Fruit fly (Drosophila melanogaster) whole organism, wandering third instar larva: ENCODE measurements around the gene D12.

Experiments
- Abd-B ChIP-seq: fragments of >200 bp; optimal IDR thresholded peaks from 2 replicates; lab custom pipeline; 2017; ENCODE audit warnings: missing biosample characterization, missing genetic modification characterization
- CG9705 ChIP-seq: fragments of 200-800 bp; sonication (Bioruptor generic); optimal IDR thresholded peaks from 2 replicates; lab custom pipeline; 2018; ENCODE audit warnings: missing biosample characterization, mild to moderate bottlenecking, missing genetic modification characterization
- CrebA ChIP-seq: fragments of 200-800 bp; sonication (Bioruptor generic); optimal IDR thresholded peaks from 2 replicates; lab custom pipeline; 2016; ENCODE audit warnings: missing biosample characterization, mild to moderate bottlenecking, missing genetic modification characterization, borderline replicate concordance
- Dfd ChIP-seq: fragments of >200 bp; optimal IDR thresholded peaks from 2 replicates; lab custom pipeline; 2017; ENCODE audit warnings: missing biosample characterization, missing genetic modification characterization
- Dif ChIP-seq: fragments of 200-275, 200-300 bp; sonication (Bioruptor generic); optimal IDR thresholded peaks from 2 replicates; lab custom pipeline; 2018; ENCODE audit warnings: missing biosample characterization, missing genetic modification characterization; ENCODE audit not compliant: partially characterized antibody
- GATAd ChIP-seq: sonication (Bioruptor generic); optimal IDR thresholded peaks from 2 replicates; lab custom pipeline; 2016; ENCODE audit warnings: missing biosample characterization, missing genetic modification characterization
- HLH106 ChIP-seq: fragments of 200-800 bp; optimal IDR thresholded peaks from 3 replicates; lab custom pipeline; 2019; ENCODE audit warnings: missing biosample characterization, mild to moderate bottlenecking, missing genetic modification characterization, moderate library complexity
- Hnf4 ChIP-seq: fragments of 200-800 bp; sonication (Bioruptor generic); optimal IDR thresholded peaks from 2 replicates; lab custom pipeline; 2016; ENCODE audit warnings: missing biosample characterization, mild to moderate bottlenecking, missing genetic modification characterization
- Hr83 ChIP-seq: fragments of 200-300 bp; sonication (Bioruptor generic); optimal IDR thresholded peaks from 2 replicates; lab custom pipeline; 2016; ENCODE audit warnings: missing biosample characterization, mild to moderate bottlenecking, missing genetic modification characterization, moderate library complexity; ENCODE audit not compliant: poor library complexity, severe bottlenecking
- Jra ChIP-seq: sonication (Bioruptor generic); optimal IDR thresholded peaks from 2 replicates; lab custom pipeline; 2016; ENCODE audit warnings: missing biosample characterization, missing genetic modification characterization
- Mio ChIP-seq: sonication (Bioruptor generic); optimal IDR thresholded peaks from 2 replicates; lab custom pipeline; 2016; ENCODE audit warnings: missing biosample characterization, missing genetic modification characterization
- N ChIP-seq: fragments of >200 bp; optimal IDR thresholded peaks from 2 replicates; lab custom pipeline; 2018; ENCODE audit warnings: missing biosample characterization, missing external identifiers, missing genetic modification characterization
- OdsH ChIP-seq: fragments of 200-800 bp; sonication (Bioruptor generic); optimal IDR thresholded peaks from 2 replicates; lab custom pipeline; 2016; ENCODE audit warnings: missing biosample characterization, mild to moderate bottlenecking, missing genetic modification characterization
- Rel ChIP-seq, 2 experiments: fragments of 200-800 bp; sonication (Bioruptor generic) in 1 of 2; optimal IDR thresholded peaks; 2 replicates in 1 of 2; 3 replicates in 1 of 2; lab custom pipeline; 2016 to 2019; ENCODE audit warnings: mild to moderate bottlenecking in 2 of 2, missing biosample characterization in 2 of 2, missing genetic modification characterization in 2 of 2, moderate library complexity in 1 of 2
- Sp1 ChIP-seq: fragments of 200-800 bp; sonication (Bioruptor generic); optimal IDR thresholded peaks from 3 replicates; lab custom pipeline; 2019; ENCODE audit warnings: missing biosample characterization, mild to moderate bottlenecking, missing genetic modification characterization, moderate library complexity
- Vsx2 ChIP-seq: fragments of 200-300, 225-300 bp; sonication (Bioruptor generic); optimal IDR thresholded peaks from 2 replicates; lab custom pipeline; 2018; ENCODE audit warnings: missing biosample characterization, missing genetic modification characterization; ENCODE audit not compliant: partially characterized antibody
- br ChIP-seq: fragments of 200-800 bp; sonication (Bioruptor generic); optimal IDR thresholded peaks from 2 replicates; lab custom pipeline; 2016; ENCODE audit warnings: missing biosample characterization, missing genetic modification characterization
- dl ChIP-seq, 2 experiments: fragments of 175-275, 200-275 bp in 1 of 2; fragments of 200-275 bp in 1 of 2; sonication (Bioruptor generic); optimal IDR thresholded peaks; lab custom pipeline; 2018; ENCODE audit warnings: mild to moderate bottlenecking in 2 of 2, missing biosample characterization in 2 of 2, missing genetic modification characterization in 2 of 2, moderate library complexity in 2 of 2; ENCODE audit not compliant: partially characterized antibody in 2 of 2, insufficient read depth in 1 of 2
- dmrt93B ChIP-seq: fragments of 200-800 bp; sonication (Bioruptor generic); optimal IDR thresholded peaks from 2 replicates; lab custom pipeline; 2018; ENCODE audit warnings: missing biosample characterization, mild to moderate bottlenecking, missing genetic modification characterization
- dsf ChIP-seq: sonication (Bioruptor generic); optimal IDR thresholded peaks from 2 replicates; lab custom pipeline; 2016; ENCODE audit warnings: missing biosample characterization, missing genetic modification characterization, borderline replicate concordance
- h ChIP-seq: fragments of 200-800 bp; sonication (Bioruptor generic); optimal IDR thresholded peaks from 3 replicates; lab custom pipeline; 2016; ENCODE audit warnings: missing biosample characterization, mild to moderate bottlenecking, missing genetic modification characterization
- jim ChIP-seq: fragments of 175-275, 200-325 bp; sonication (Bioruptor generic); optimal IDR thresholded peaks from 2 replicates; lab custom pipeline; 2016; ENCODE audit warnings: missing biosample characterization, mild to moderate bottlenecking, missing genetic modification characterization
- lola ChIP-seq: fragments of >200 bp; optimal IDR thresholded peaks from 2 replicates; lab custom pipeline; 2017; ENCODE audit warnings: missing biosample characterization, missing genetic modification characterization
- pan ChIP-seq: fragments of >200 bp; optimal IDR thresholded peaks from 2 replicates; lab custom pipeline; 2017
- rgr ChIP-seq: fragments of 200-800 bp; sonication (Bioruptor generic); optimal IDR thresholded peaks from 3 replicates; lab custom pipeline; 2016; ENCODE audit warnings: missing biosample characterization, mild to moderate bottlenecking, missing genetic modification characterization
- tai ChIP-seq: sonication (Bioruptor generic); optimal IDR thresholded peaks from 2 replicates; lab custom pipeline; 2016; ENCODE audit warnings: missing biosample characterization, missing genetic modification characterization
- usp ChIP-seq: fragments of >200 bp; optimal IDR thresholded peaks from 2 replicates; lab custom pipeline; 2017; ENCODE audit warnings: missing biosample characterization, missing genetic modification characterization
- woc ChIP-seq: sonication (Bioruptor generic); optimal IDR thresholded peaks from 2 replicates; lab custom pipeline; 2016; ENCODE audit warnings: missing biosample characterization, mild to moderate bottlenecking, missing genetic modification characterization

D12 gene

DNA sequence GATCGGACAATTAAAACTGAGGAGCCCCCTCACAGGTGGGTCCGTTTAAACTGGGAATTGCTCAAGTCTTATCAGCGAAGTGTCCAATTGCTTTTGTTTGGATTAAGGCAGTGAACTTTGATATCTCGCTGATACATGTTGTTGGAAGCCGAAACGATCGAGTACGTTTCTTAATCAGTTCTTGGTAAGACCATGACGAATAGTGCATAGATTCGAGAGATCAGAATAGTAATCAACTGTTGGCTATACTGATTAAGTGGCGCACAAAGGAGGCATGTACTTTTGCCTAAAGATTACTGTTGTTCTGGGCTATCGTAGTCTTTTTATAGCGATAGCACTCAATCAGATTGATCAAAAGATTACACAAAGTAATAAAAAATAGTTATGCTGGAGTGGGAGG lies 14.3 kb upstream of the D12 start:
- TF ChIP-seq Hnf4 (GFP tag; lab: Kevin White, UChicago) (peak; percentile 4), dl (GFP tag; optimal IDR thresholded peaks at IDR 0.05; lab: Kevin White, UChicago; ENCODE audit: insufficient read depth in 1 of 2, partially characterized antibody in 2 of 2) (no peak), Dif (GFP tag; lab: Kevin White, UChicago) (peak; percentile 20), dmrt93B (GFP tag; lab: Kevin White, UChicago) (no peak)

DNA sequence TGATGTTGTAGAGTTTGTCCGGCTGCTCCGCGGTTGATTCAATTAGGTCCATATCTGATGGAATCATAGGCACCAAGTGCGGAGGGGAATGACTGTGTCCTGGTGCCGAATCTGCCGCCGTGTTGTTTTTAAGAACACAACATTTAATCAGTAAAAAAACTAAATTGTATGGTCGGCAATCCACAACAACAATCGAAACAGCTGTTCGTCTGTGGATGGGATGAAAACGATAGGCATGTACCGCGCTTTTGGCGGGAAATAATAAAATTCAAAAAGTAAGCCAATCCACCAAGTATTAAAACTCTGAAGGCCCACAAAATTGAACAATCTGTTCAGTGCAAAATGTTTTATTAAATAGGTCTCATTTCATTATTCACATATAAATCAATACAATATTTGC lies 12.2 kb upstream of the D12 start, which contains the start of gene Aasdh:
Gene Aasdh, minus strand, starts transcription at position 219 of the 400 bp plus-strand sequence.
- no peak for TF ChIP-seq Hnf4 (GFP tag; lab: Kevin White, UChicago)
- no peak for TF ChIP-seq usp (GFP tag; lab: Kevin White, UChicago)
- no peak for TF ChIP-seq GATAd (GFP tag; lab: Kevin White, UChicago)
- no peak for TF ChIP-seq jim
- TF ChIP-seq Dfd (GFP tag; lab: Kevin White, UChicago): no peak
- no peak for TF ChIP-seq Dif (GFP tag; lab: Kevin White, UChicago)
- no peak for TF ChIP-seq pan
- TF ChIP-seq CG9705 (GFP tag; lab: Kevin White, UChicago): no peak
- no peak for TF ChIP-seq lola (GFP tag; lab: Kevin White, UChicago)
- TF ChIP-seq Hr83 (GFP tag; lab: Kevin White, UChicago): no peak
- TF ChIP-seq rgr (GFP tag; lab: Kevin White, UChicago): no peak
- TF ChIP-seq br (GFP tag; lab: Kevin White, UChicago): no peak
- no peak for TF ChIP-seq h

DNA sequence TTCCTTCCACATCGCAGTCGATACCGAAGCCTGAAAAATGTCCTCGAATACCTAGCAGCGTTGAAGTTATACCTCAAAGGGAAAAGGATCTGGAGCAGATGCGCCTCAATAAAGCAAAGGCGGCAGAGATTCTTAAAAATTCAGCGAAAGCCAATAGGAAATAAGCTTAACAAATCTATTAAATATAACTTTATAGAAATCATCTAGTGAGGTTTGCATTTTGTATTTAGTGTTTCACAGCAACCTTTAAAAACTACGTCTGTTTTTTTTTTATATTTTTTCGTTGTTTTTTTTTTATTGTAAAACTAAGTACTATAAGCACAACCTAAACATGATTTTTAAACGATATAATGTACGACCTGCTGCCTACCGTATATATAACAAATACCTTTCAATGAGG lies 5.0 kb upstream of the D12 start, which contains the start of gene CG31897:
Gene CG31897, plus strand, starts transcription at position 301 of the 400 bp plus-strand sequence.
- TF ChIP-seq dsf: no peak
- no peak for TF ChIP-seq rgr (GFP tag; lab: Kevin White, UChicago)
- no peak for TF ChIP-seq CrebA (GFP tag; lab: Kevin White, UChicago)
- no peak for TF ChIP-seq tai (GFP tag; lab: Kevin White, UChicago)
- no peak for TF ChIP-seq usp (GFP tag; lab: Kevin White, UChicago)
- TF ChIP-seq jim: no peak
- no peak for TF ChIP-seq N
- TF ChIP-seq h: no peak
- no peak for TF ChIP-seq Mio (GFP tag; lab: Kevin White, UChicago)
- no peak for TF ChIP-seq Rel (GFP tag; optimal IDR thresholded peaks at IDR 0.05; lab: Kevin White, UChicago)
- no peak for TF ChIP-seq Rel (tag; optimal IDR thresholded peaks at IDR 0.05; lab: Kevin White, UChicago)
- TF ChIP-seq br (GFP tag; lab: Kevin White, UChicago): no peak
- no peak for TF ChIP-seq HLH106
- no peak for TF ChIP-seq Jra
- TF ChIP-seq Abd-B (GFP tag; lab: Kevin White, UChicago): no peak

DNA sequence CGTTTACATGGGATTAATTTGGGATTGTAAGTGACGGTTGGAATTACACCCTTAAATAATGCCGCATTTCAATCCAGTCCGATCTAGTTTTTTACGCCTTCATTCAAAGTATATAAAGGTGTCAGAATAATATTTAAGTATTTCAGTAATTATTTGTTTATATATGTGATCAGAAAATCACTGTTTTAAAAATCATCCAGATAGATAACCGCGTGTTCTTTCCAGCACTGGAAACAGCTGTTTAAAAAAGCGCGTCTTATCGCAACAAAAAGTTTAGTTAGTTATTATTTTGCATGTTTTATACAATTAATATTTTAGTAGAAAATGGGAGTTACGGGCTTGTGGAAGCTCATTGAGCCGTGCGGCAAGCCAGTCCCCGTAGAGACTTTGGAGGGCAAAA lies 887 bp upstream of the D12 start, which contains the start of gene mus201:
Gene mus201, plus strand, starts transcription at position 118 of the 400 bp plus-strand sequence.
- TF ChIP-seq CG9705 (GFP tag; lab: Kevin White, UChicago) (peak; percentile 0), Hnf4 (GFP tag; lab: Kevin White, UChicago) (no peak)

DNA sequence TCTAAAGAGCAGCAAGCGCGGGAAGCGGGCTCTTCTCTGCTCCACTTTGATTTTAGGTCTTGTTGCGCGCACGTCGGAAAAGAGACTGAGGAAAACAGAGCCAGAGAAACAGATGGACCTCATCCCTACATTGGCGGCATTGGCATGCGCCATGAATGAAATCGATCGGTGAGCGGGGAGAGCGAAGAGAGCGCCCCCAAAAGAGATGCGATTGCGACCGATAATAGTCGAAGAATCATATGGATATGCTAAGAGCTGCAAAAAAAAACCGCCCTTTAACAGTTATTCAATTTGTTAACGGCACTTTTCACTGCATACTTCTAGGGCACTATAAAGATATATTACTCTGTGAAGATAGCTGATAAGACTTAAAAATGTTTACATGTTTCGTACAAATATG lies 3.7 kb downstream of the D12 start, which contains the start of gene grk:
Gene grk, minus strand, starts transcription at position 87 of the 400 bp plus-strand sequence.
- TF ChIP-seq Dif (GFP tag; lab: Kevin White, UChicago) (peak; percentile 22), N (no peak)

DNA sequence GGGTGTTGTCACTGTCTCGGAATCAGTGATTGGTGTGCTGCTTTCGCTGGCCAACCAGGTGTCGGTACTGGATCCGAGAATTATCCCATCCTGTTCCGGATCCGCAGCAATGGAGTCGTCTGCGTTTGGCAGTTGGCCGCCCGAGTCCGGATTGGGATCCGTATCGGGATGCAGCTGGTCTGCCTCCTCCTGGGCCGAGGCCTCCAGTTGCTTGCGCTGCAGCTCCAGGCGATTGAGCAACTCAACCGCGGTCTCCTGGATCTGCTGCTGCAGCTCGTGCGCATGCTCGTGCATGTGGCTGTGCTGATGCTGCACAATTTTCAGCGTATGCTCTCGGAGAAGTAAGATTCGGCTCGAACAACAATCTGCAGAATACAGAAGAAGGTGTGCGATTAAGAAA lies 5.0 kb downstream of the D12 start:
- TF ChIP-seq woc (GFP tag; lab: Kevin White, UChicago): no peak
- TF ChIP-seq Sp1 (GFP tag; lab: Kevin White, UChicago): no peak
- no peak for TF ChIP-seq dl (GFP tag; optimal IDR thresholded peaks at IDR 0.05; lab: Kevin White, UChicago; ENCODE audit: insufficient read depth in 1 of 2, partially characterized antibody in 2 of 2)
- TF ChIP-seq Vsx2 (GFP tag; lab: Kevin White, UChicago): no peak
- no peak for TF ChIP-seq Rel (GFP tag; optimal IDR thresholded peaks at IDR 0.05; lab: Kevin White, UChicago)
- no peak for TF ChIP-seq Rel (tag; optimal IDR thresholded peaks at IDR 0.05; lab: Kevin White, UChicago)
- no peak for TF ChIP-seq OdsH (GFP tag; lab: Kevin White, UChicago)
- no peak for TF ChIP-seq HLH106
- no peak for TF ChIP-seq Hnf4 (GFP tag; lab: Kevin White, UChicago)
- no peak for TF ChIP-seq rgr (GFP tag; lab: Kevin White, UChicago)
- TF ChIP-seq usp (GFP tag; lab: Kevin White, UChicago): no peak
- TF ChIP-seq N: no peak
- no peak for TF ChIP-seq pan
- TF ChIP-seq Dif (GFP tag; lab: Kevin White, UChicago): no peak
